Fruit fly (Drosophila melanogaster): Measurements from ENCODE around the gene CG42671.

Gene CG42671

DNA sequence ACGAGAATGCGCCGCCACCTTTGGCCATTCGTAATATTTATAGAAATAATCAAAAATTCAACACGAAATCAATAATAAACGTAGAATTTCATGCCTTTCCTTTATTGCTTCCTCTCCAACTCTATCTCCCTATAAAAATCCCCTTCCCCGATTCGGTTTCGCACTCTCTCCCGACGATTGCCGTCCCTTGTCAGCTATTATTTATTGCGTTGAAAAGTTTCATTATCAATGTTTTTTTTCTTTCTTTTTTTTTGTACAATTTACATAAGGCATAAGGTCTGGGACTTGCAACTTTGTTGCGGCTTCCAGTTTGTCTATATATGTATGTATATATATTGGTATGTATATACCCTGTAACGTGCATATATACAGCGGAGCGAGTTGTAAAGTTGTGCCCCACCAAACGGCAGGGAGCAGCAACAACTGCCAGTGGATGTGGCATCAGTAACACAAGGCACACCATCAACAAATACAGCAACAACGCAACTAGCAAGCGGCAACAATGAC, 65.1 kb downstream of the CG42671 start:
- no peak for TF ChIP-seq ttk (optimal IDR thresholded peaks at IDR 0.05)
- no peak for TF ChIP-seq h (optimal IDR thresholded peaks at IDR 0.05)
- no peak for TF ChIP-seq Myc (optimal IDR thresholded peaks at IDR 0.05)
- no peak for TF ChIP-seq psq (optimal IDR thresholded peaks at IDR 0.05)
- no peak for TF ChIP-seq Sin3A (optimal IDR thresholded peaks at IDR 0.05)
- no peak for TF ChIP-seq insv (optimal IDR thresholded peaks at IDR 0.05)
